Fruit fly (Drosophila melanogaster) whole organism, embryonic: ENCODE results near the gene Cyp28d2.

Source experiments
- Atf3 ChIP-seq: fragments of 200-800 bp; sonication (Bioruptor generic); optimal IDR thresholded peaks from 3 replicates; lab custom pipeline; 2016; ENCODE audit warnings: missing biosample characterization, missing genetic modification characterization
- CG10979 ChIP-seq: fragments of 200-800 bp; sonication (Bioruptor generic); optimal IDR thresholded peaks from 2 replicates; lab custom pipeline; 2018; ENCODE audit warnings: missing biosample characterization, mild to moderate bottlenecking, missing genetic modification characterization, moderate library complexity
- CG11247 ChIP-seq: fragments of 200-800 bp; sonication (Bioruptor generic); IDR thresholded peaks from 2 replicates; pipeline ENCODE4 v1.3.6; 2022; ENCODE audit warnings: missing biosample characterization, missing genetic modification characterization
- CG11696 ChIP-seq: fragments of 200-800 bp; sonication (Bioruptor generic); IDR thresholded peaks from 2 replicates; pipeline ENCODE4 v1.3.6; 2022; ENCODE audit warnings: missing biosample characterization, missing genetic modification characterization
- CG12299 ChIP-seq: fragments of 200-800 bp; sonication (Bioruptor generic); optimal IDR thresholded peaks from 2 replicates; lab custom pipeline; 2018; ENCODE audit warnings: missing biosample characterization, mild to moderate bottlenecking, missing genetic modification characterization
- CG1233 ChIP-seq: fragments of 200-800 bp; sonication (Bioruptor generic); optimal IDR thresholded peaks from 4 replicates; lab custom pipeline; 2018; ENCODE audit warnings: missing biosample characterization, mild to moderate bottlenecking, missing genetic modification characterization
- CG12769 ChIP-seq: fragments of 200-800 bp; sonication (Bioruptor generic); optimal IDR thresholded peaks from 2 replicates; lab custom pipeline; 2019; ENCODE audit warnings: missing biosample characterization, mild to moderate bottlenecking, missing genetic modification characterization, moderate library complexity
- CG13296 ChIP-seq: fragments of 200-800 bp; sonication (Bioruptor generic); optimal IDR thresholded peaks from 3 replicates; lab custom pipeline; 2018; ENCODE audit warnings: missing biosample characterization, mild to moderate bottlenecking, missing genetic modification characterization
- CG17829 ChIP-seq: fragments of 200-800 bp; optimal IDR thresholded peaks from 2 replicates; lab custom pipeline; 2019; ENCODE audit warnings: missing biosample characterization, mild to moderate bottlenecking, missing genetic modification characterization, moderate library complexity
- CG32532 ChIP-seq: fragments of 200-800 bp; sonication (Bioruptor generic); IDR thresholded peaks from 2 replicates; pipeline ENCODE4 v1.3.6; 2022; ENCODE audit warnings: missing biosample characterization, missing genetic modification characterization
- CG33213 ChIP-seq: fragments of 200-800 bp; sonication (Bioruptor generic); optimal IDR thresholded peaks from 3 replicates; lab custom pipeline; 2016; ENCODE audit warnings: missing biosample characterization, missing genetic modification characterization
- CG6272 ChIP-seq: fragments of 200-800 bp; sonication (Bioruptor generic); IDR thresholded peaks from 2 replicates; pipeline ENCODE4 v1.3.6; 2022; ENCODE audit warnings: missing biosample characterization, missing genetic modification characterization
- CG6683 ChIP-seq: fragments of 200-800 bp; sonication (Bioruptor generic); optimal IDR thresholded peaks from 2 replicates; lab custom pipeline; 2017; ENCODE audit warnings: missing biosample characterization, mild to moderate bottlenecking, missing genetic modification characterization, missing genetic modification reagents
- CG9609 ChIP-seq: fragments of 200-800 bp; sonication (Bioruptor generic); optimal IDR thresholded peaks from 3 replicates; lab custom pipeline; 2016; ENCODE audit warnings: missing biosample characterization, missing genetic modification characterization
- CG9817 ChIP-seq: fragments of 200-800 bp; sonication (Bioruptor generic); optimal IDR thresholded peaks from 2 replicates; lab custom pipeline; 2018; ENCODE audit warnings: missing biosample characterization, mild to moderate bottlenecking, missing genetic modification characterization, moderate library complexity
- Camta ChIP-seq: fragments of 200-800 bp; sonication (Bioruptor generic); optimal IDR thresholded peaks from 2 replicates; lab custom pipeline; 2016; ENCODE audit warnings: missing biosample characterization, missing genetic modification characterization
- E2f2 ChIP-seq: fragments of 200-800 bp; sonication (Bioruptor generic); IDR thresholded peaks from 2 replicates; pipeline ENCODE4 v1.3.6; 2022; ENCODE audit warnings: missing biosample characterization, missing genetic modification characterization
- Ets97D ChIP-seq: fragments of 200-800 bp; sonication (Bioruptor generic); optimal IDR thresholded peaks from 3 replicates; lab custom pipeline; 2016; ENCODE audit warnings: missing biosample characterization, missing genetic modification characterization
- Fer3 ChIP-seq: fragments of 200-800 bp; sonication (Bioruptor generic); optimal IDR thresholded peaks from 2 replicates; lab custom pipeline; 2018; ENCODE audit warnings: missing biosample characterization, mild to moderate bottlenecking, missing genetic modification characterization, moderate library complexity
- GATAe ChIP-seq: fragments of 200-800 bp; sonication (Bioruptor generic); conservative IDR thresholded peaks from 2 replicates; pipeline ENCODE4 v1.3.6; 2022; ENCODE audit warnings: missing biosample characterization, missing genetic modification characterization
- H15 ChIP-seq: fragments of 200-800 bp; sonication (Bioruptor generic); IDR thresholded peaks from 3 replicates; pipeline ENCODE4 v1.3.6; 2022; ENCODE audit warnings: missing biosample characterization, missing genetic modification characterization
- HLH4C ChIP-seq: fragments of 200-800 bp; sonication (Bioruptor generic); IDR thresholded peaks from 3 replicates; pipeline ENCODE4 v1.3.6; 2022; ENCODE audit warnings: missing biosample characterization, missing genetic modification characterization; ENCODE audit not compliant: partially characterized antibody
- Hr78 ChIP-seq, 2 experiments: fragments of 200-800 bp in 1 of 2; fragments of >200 bp in 1 of 2; sonication (Bioruptor generic) in 1 of 2; optimal IDR thresholded peaks; 2 replicates each; lab custom pipeline; 2017 to 2019; ENCODE audit warnings: missing biosample characterization in 2 of 2, missing genetic modification characterization in 2 of 2, mild to moderate bottlenecking in 1 of 2, moderate library complexity in 1 of 2
- Hsf ChIP-seq: fragments of 200-800 bp; sonication (Bioruptor generic); optimal IDR thresholded peaks from 3 replicates; lab custom pipeline; 2016; ENCODE audit warnings: missing biosample characterization, missing genetic modification characterization
- Nf-YC ChIP-seq: fragments of 200-800 bp; optimal IDR thresholded peaks from 3 replicates; lab custom pipeline; 2019; ENCODE audit warnings: missing biosample characterization, mild to moderate bottlenecking, missing genetic modification characterization, moderate library complexity
- Oli ChIP-seq: fragments of 200-800 bp; sonication (Bioruptor generic); optimal IDR thresholded peaks from 2 replicates; lab custom pipeline; 2018; ENCODE audit warnings: missing biosample characterization, mild to moderate bottlenecking, missing genetic modification characterization, moderate library complexity
- Poxn ChIP-seq: fragments of 200-800 bp; sonication (Bioruptor generic); IDR thresholded peaks from 2 replicates; pipeline ENCODE4 v1.3.6; 2022; ENCODE audit warnings: missing biosample characterization, missing genetic modification characterization
- abd-A ChIP-seq: fragments of 200-800 bp; sonication (Bioruptor generic); optimal IDR thresholded peaks from 3 replicates; lab custom pipeline; 2019; ENCODE audit warnings: missing biosample characterization, mild to moderate bottlenecking, missing genetic modification characterization, moderate library complexity
- ap ChIP-seq: fragments of 200-800 bp; sonication (Bioruptor generic); IDR thresholded peaks from 2 replicates; pipeline ENCODE4 v1.3.6; 2022; ENCODE audit warnings: missing biosample characterization, missing genetic modification characterization
- ato ChIP-seq: fragments of 200-800 bp; sonication (Bioruptor generic); IDR thresholded peaks from 2 replicates; pipeline ENCODE4 v1.3.6; 2022; ENCODE audit warnings: missing biosample characterization, missing genetic modification characterization; ENCODE audit not compliant: partially characterized antibody
- bcd ChIP-seq: fragments of 200-800 bp; sonication (Bioruptor generic); optimal IDR thresholded peaks from 2 replicates; lab custom pipeline; 2017; ENCODE audit warnings: missing biosample characterization, mild to moderate bottlenecking, missing genetic modification characterization
- bsh ChIP-seq, 2 experiments: fragments of 200-800 bp; sonication (Bioruptor generic); optimal IDR thresholded peaks; 2 replicates each; lab custom pipeline; 2017 to 2018; ENCODE audit warnings: mild to moderate bottlenecking in 2 of 2, missing biosample characterization in 2 of 2, missing genetic modification characterization in 2 of 2, moderate library complexity in 1 of 2
- cg ChIP-seq: fragments of 200-800 bp; sonication (Bioruptor generic); optimal IDR thresholded peaks from 3 replicates; lab custom pipeline; 2019; ENCODE audit warnings: missing biosample characterization, mild to moderate bottlenecking, missing genetic modification characterization, moderate library complexity
- chinmo ChIP-seq: fragments of 200-800 bp; sonication (Bioruptor generic); IDR thresholded peaks from 4 replicates; pipeline ENCODE4 v1.3.6; 2022; ENCODE audit warnings: missing biosample characterization, missing genetic modification characterization; ENCODE audit not compliant: partially characterized antibody
- dan ChIP-seq: fragments of 200-800 bp; sonication (Bioruptor generic); IDR thresholded peaks from 2 replicates; pipeline ENCODE4 v1.3.6; 2022; ENCODE audit warnings: missing biosample characterization, missing genetic modification characterization
- dmrt11E ChIP-seq: fragments of 200-800 bp; sonication (Bioruptor generic); optimal IDR thresholded peaks from 3 replicates; lab custom pipeline; 2018; ENCODE audit warnings: missing biosample characterization, mild to moderate bottlenecking, missing genetic modification characterization, moderate library complexity
- gro ChIP-seq: fragments of 200-800 bp; sonication (Bioruptor generic); optimal IDR thresholded peaks from 2 replicates; lab custom pipeline; 2016; ENCODE audit warnings: missing biosample characterization, missing genetic modification characterization
- hkb ChIP-seq, 2 experiments: fragments of 200-800 bp in 1 of 2; fragments of >200 bp in 1 of 2; sonication (Bioruptor generic) in 1 of 2; IDR thresholded peaks in 1 of 2; optimal IDR thresholded peaks in 1 of 2; 2 replicates each; pipeline versions ENCODE4 v1.3.6 to Lab custom; 2017 to 2022; ENCODE audit warnings: missing biosample characterization in 1 of 2, missing genetic modification characterization in 1 of 2
- insv ChIP-seq, 2 experiments: fragments of 200-800 bp; sonication (Bioruptor generic); optimal IDR thresholded peaks; 3 replicates each; lab custom pipeline; 2016 to 2018; ENCODE audit warnings: missing biosample characterization in 2 of 2, missing genetic modification characterization in 2 of 2
- otp ChIP-seq: fragments of 200-800 bp; sonication (Bioruptor generic); IDR thresholded peaks from 3 replicates; pipeline ENCODE4, ENCODE4 v1.3.6; 2022; ENCODE audit warnings: missing biosample characterization, missing genetic modification characterization
- prd ChIP-seq, 3 experiments: fragments of >200 bp in 2 of 3; fragments of 200-800 bp in 1 of 3; sonication (Bioruptor generic) in 1 of 3; optimal IDR thresholded peaks in 2 of 3; IDR thresholded peaks in 1 of 3; 2 replicates in 2 of 3; 3 replicates in 1 of 3; pipeline versions ENCODE4 v1.3.6 to Lab custom; 2017 to 2022; ENCODE audit warnings: missing biosample characterization in 1 of 3, missing genetic modification characterization in 1 of 3
- repo ChIP-seq: fragments of 200-800 bp; sonication (Bioruptor generic); optimal IDR thresholded peaks from 2 replicates; lab custom pipeline; 2016; ENCODE audit warnings: missing biosample characterization, missing genetic modification characterization
- sens-2 ChIP-seq: fragments of 200-800 bp; sonication (Bioruptor generic); IDR thresholded peaks from 2 replicates; pipeline ENCODE4 v1.3.6; 2022; ENCODE audit warnings: missing biosample characterization, missing genetic modification characterization
- sr ChIP-seq: fragments of 200-800 bp; sonication (Bioruptor generic); IDR thresholded peaks from 3 replicates; pipeline ENCODE4 v1.3.6; 2022; ENCODE audit warnings: missing biosample characterization, missing genetic modification characterization
- tll ChIP-seq, 2 experiments: fragments of 200-800 bp in 1 of 2; fragments of >200 bp in 1 of 2; sonication (Bioruptor generic) in 1 of 2; optimal IDR thresholded peaks; 2 replicates each; lab custom pipeline; 2017 to 2019; ENCODE audit warnings: missing biosample characterization in 2 of 2, missing genetic modification characterization in 2 of 2, mild to moderate bottlenecking in 1 of 2, moderate library complexity in 1 of 2
- ttk ChIP-seq: fragments of 200-800 bp; sonication (Bioruptor generic); IDR thresholded peaks from 2 replicates; pipeline ENCODE4 v2.1.2; 2022; ENCODE audit warnings: missing biosample characterization, missing genetic modification characterization
- tx ChIP-seq: fragments of 200-800 bp; sonication (Bioruptor generic); optimal IDR thresholded peaks from 2 replicates; lab custom pipeline; 2016; ENCODE audit warnings: missing biosample characterization, missing genetic modification characterization
- unpg ChIP-seq: fragments of 200-800 bp; sonication (Bioruptor generic); optimal IDR thresholded peaks from 3 replicates; lab custom pipeline; 2018; ENCODE audit warnings: missing biosample characterization, mild to moderate bottlenecking, missing genetic modification characterization, moderate library complexity
- wek ChIP-seq: fragments of 200-800 bp; sonication (Bioruptor generic); optimal IDR thresholded peaks from 3 replicates; lab custom pipeline; 2018; ENCODE audit warnings: missing biosample characterization, mild to moderate bottlenecking, missing genetic modification characterization, moderate library complexity
- yki ChIP-seq: fragments of >200 bp; optimal IDR thresholded peaks from 3 replicates; lab custom pipeline; 2018

Gene Cyp28d2

dm6 chr2L:5231437-5231836, 24.4 kb downstream of the Cyp28d2 start (continued):
- TF ChIP-seq ap (GFP tag; lab: Robert Waterston, UW), result no peak
- no peak for TF ChIP-seq abd-A (tag; lab: Kevin White, UChicago)
- TF ChIP-seq ttk (GFP tag; lab: Robert Waterston, UW), result no peak
- TF ChIP-seq CG17829 (tag; lab: Kevin White, UChicago), result peak; percentile 29
- peak; percentile 83 for TF ChIP-seq CG11696 (GFP tag; lab: Robert Waterston, UW)
- no peak for TF ChIP-seq Camta (GFP tag; lab: Kevin White, UChicago)
- no peak for TF ChIP-seq Atf3 (GFP tag; lab: Kevin White, UChicago)
- TF ChIP-seq E2f2 (GFP tag; lab: Robert Waterston, UW), result no peak
- TF ChIP-seq bsh (GFP tag; optimal IDR thresholded peaks at IDR 0.05; lab: Kevin White, UChicago), result peak in 1 of 2 experiments; percentile 16
- TF ChIP-seq Poxn (GFP tag; lab: Robert Waterston, UW), result no peak
- TF ChIP-seq HLH4C, result no peak
- no peak for TF ChIP-seq CG6683 (GFP tag; lab: Kevin White, UChicago)
- no peak for TF ChIP-seq CG12299 (tag; lab: Kevin White, UChicago)
- TF ChIP-seq dmrt11E (tag; lab: Kevin White, UChicago), result peak; percentile 36
- TF ChIP-seq sens-2 (GFP tag; lab: Robert Waterston, UW), result no peak
- TF ChIP-seq cg (GFP tag; lab: Kevin White, UChicago), result no peak
- peak; percentile 12 for TF ChIP-seq Oli (tag; lab: Kevin White, UChicago)
- no peak for TF ChIP-seq CG12769 (tag; lab: Kevin White, UChicago)
- no peak for TF ChIP-seq CG1233
- no peak for TF ChIP-seq dan (GFP tag; lab: Robert Waterston, UW)
- TF ChIP-seq CG6272, result no peak
- no peak for TF ChIP-seq ato (GFP tag; lab: Robert Waterston, UW)
- no peak for TF ChIP-seq CG33213 (GFP tag; lab: Kevin White, UChicago)
- 0 out of 3 replicates have a peak, but pooled peaks have one; percentile 16 for TF ChIP-seq otp (GFP tag; lab: Robert Waterston, UW)
- TF ChIP-seq Hsf, result no peak
- 0 out of 4 replicates have a peak, but pooled peaks have one; percentile 28 for TF ChIP-seq chinmo (GFP tag; lab: Robert Waterston, UW)
- TF ChIP-seq unpg (GFP tag; lab: Kevin White, UChicago), result peak; percentile 28
- no peak for TF ChIP-seq repo (GFP tag; lab: Kevin White, UChicago)
- TF ChIP-seq tx (GFP tag; lab: Kevin White, UChicago), result no peak
- no peak for TF ChIP-seq insv (GFP tag; optimal IDR thresholded peaks at IDR 0.05; lab: Kevin White, UChicago)
- TF ChIP-seq hkb (optimal IDR thresholded peaks at IDR 0.05; lab: Kevin White, UChicago), result no peak
- peak; percentile 50; the same call in 1 of the 2 replicates for TF ChIP-seq hkb (GFP tag; IDR thresholded peaks at IDR 0.05; lab: Robert Waterston, UW)
- TF ChIP-seq CG13296 (GFP tag; lab: Kevin White, UChicago), result no peak
- no peak for TF ChIP-seq sr (GFP tag; lab: Robert Waterston, UW)
- no peak for TF ChIP-seq Nf-YC
- TF ChIP-seq tll (GFP tag; optimal IDR thresholded peaks at IDR 0.05; lab: Kevin White, UChicago), result no peak
- TF ChIP-seq prd (optimal IDR thresholded peaks at IDR 0.05; lab: Kevin White, UChicago), result no peak
- no peak for TF ChIP-seq prd (GFP tag; IDR thresholded peaks at IDR 0.05; lab: Robert Waterston, UW)
- TF ChIP-seq CG9609 (GFP tag; lab: Kevin White, UChicago), result no peak
- TF ChIP-seq Ets97D (GFP tag; lab: Kevin White, UChicago), result no peak
- TF ChIP-seq CG32532 (GFP tag; lab: Robert Waterston, UW), result no peak
- no peak for TF ChIP-seq Fer3 (tag; lab: Kevin White, UChicago)
- TF ChIP-seq yki (lab: Kevin White, UChicago), result no peak
- TF ChIP-seq H15 (GFP tag; lab: Robert Waterston, UW), result no peak
- TF ChIP-seq CG9817 (tag; lab: Kevin White, UChicago), result no peak
- TF ChIP-seq gro (GFP tag; lab: Kevin White, UChicago), result no peak
- TF ChIP-seq bcd (GFP tag; lab: Kevin White, UChicago), result no peak
- TF ChIP-seq wek, result no peak
- TF ChIP-seq Hr78 (GFP tag; optimal IDR thresholded peaks at IDR 0.05; lab: Kevin White, UChicago), result no peak
- no peak for TF ChIP-seq CG11247 (GFP tag; lab: Robert Waterston, UW)
- TF ChIP-seq GATAe, result no peak
- peak; percentile 6 for TF ChIP-seq CG10979
